Worm (Caenorhabditis elegans): ENCODE data around the gene C25G6.1.

DNA sequence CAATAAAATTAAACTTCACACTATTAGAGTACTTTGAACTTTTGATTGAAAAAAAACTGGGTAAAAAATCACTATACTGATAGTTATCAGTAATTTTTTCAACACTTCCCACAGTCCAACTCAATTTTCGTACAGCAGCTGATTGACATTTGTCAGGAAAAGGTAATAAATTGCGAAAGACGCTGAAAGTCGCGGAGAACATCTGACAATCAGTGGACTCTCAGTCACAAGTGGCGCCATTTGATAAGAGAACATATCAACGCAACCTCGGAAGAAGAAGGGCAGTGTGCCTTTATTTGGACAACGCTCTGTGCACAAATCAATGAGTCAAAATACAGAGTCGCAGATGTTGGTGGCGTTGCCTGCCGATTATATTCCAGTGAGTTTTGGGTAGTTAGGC, 1.8 kb downstream of the C25G6.1 start, which contains the start of gene C52B11.5:
- TF ChIP-seq nhr-6 (tag; optimal IDR thresholded peaks at IDR 0.05) (no peak), nhr-11 (tag; optimal IDR thresholded peaks at IDR 0.05) (no peak), unc-62 (GFP tag; optimal IDR thresholded peaks at IDR 0.05) (no peak), aly-2 (tag; optimal IDR thresholded peaks at IDR 0.05) (no peak), lsy-2 (tag; optimal IDR thresholded peaks at IDR 0.05) (no peak), ceh-82 (tag; optimal IDR thresholded peaks at IDR 0.05) (no peak), unc-39 (tag; optimal IDR thresholded peaks at IDR 0.05) (no peak), nhr-23 (tag; optimal IDR thresholded peaks at IDR 0.05) (no peak), ama-1 (optimal IDR thresholded peaks at IDR 0.05) (no peak), nhr-237 (tag; optimal IDR thresholded peaks at IDR 0.05) (no peak)

Measured in whole organism, L2 larva.